Fruit fly (Drosophila melanogaster): Measurements from ENCODE around the gene CG33939.

DNA sequence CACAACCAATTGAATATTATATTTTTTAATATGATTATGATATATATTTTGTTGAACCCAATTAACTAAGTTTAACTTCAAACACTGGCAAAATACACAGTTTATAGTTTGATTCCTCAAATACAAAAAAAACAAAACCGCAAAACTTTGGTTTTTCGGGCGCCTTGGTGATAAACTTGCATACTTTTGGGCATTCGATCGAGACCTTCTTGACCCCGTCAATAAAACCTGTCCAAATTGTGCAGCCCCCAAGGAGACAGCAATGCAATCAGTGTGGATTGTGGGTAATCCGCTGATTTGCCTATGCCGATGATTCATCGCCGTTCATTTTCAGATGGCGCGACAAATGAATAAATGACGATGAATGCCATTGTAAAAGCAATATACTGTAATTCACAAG lies 17.2 kb downstream of the CG33939 start:
- TF ChIP-seq CG13204 (GFP tag; optimal IDR thresholded peaks at IDR 0.05) (no peak), Pif1A (GFP tag; optimal IDR thresholded peaks at IDR 0.05) (no peak), CG10348 (GFP tag; IDR thresholded peaks at IDR 0.05) (no peak), CG34367 (tag; optimal IDR thresholded peaks at IDR 0.05) (no peak), CG15710 (tag; optimal IDR thresholded peaks at IDR 0.05) (no peak), CG8159 (tag; optimal IDR thresholded peaks at IDR 0.05) (no peak), CG8301 (tag; optimal IDR thresholded peaks at IDR 0.05) (no peak), Snoo (tag; optimal IDR thresholded peaks at IDR 0.05) (no peak)
